Worm (Caenorhabditis elegans): ENCODE measurements around the gene pola-1.

Gene pola-1

DNA sequence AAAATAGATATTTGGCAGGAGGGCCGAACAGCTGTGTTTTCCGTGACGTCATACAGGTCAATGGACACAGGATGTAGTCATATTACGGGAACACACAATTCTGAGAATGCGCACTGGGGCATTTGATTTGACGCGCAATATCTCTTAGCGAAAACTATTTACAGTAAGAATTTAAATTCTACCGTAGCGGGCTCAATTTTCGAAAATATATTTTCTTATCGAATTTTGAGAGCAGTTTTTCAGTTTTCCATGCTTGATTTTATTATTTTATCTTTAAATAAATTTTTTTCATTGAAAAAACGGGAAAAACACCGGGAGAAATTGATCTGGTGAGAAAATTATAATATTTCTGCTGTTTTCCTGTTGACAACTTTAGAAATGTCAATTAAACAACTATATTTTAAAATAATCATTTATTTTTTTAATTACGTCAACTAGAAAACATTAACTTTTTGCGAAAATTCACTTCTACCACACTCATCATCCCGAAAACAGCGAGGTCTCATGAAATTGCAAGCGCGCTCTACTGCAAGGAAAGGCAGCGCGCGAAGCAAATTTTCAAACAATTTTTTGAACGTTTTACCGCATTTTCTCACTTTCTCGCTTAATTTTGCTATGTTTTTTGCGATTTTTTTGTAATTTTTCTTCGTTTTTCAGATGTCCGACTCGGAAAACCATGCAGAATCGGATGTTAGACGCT, at the start of gene pola-1, which contains the start of gene Y47D3A.1:
TSS of gene pola-1 (plus strand) at position 658 of the 700 bp plus-strand sequence.
TSS of gene Y47D3A.1 (minus strand) at position 51 of the 700 bp plus-strand sequence.
- TF ChIP-seq T22C8.4 (GFP tag; IDR thresholded peaks at IDR 0.05) (no peak), tab-1 (GFP tag; IDR thresholded peaks at IDR 0.05) (no peak), ztf-29 (GFP tag; IDR thresholded peaks at IDR 0.05) (no peak), klf-2 (GFP tag; conservative IDR thresholded peaks at IDR 0.05) (0 out of 2 replicates have a peak, but pooled peaks have one; percentile 60), cog-1 (tag; optimal IDR thresholded peaks at IDR 0.05) (peak; percentile 69), ref-1 (GFP tag; conservative IDR thresholded peaks at IDR 0.05) (no peak), flt-1 (GFP tag; IDR thresholded peaks at IDR 0.05) (peak; percentile 79), ztf-23 (GFP tag; IDR thresholded peaks at IDR 0.05) (peak; percentile 84)

ce11 chrIII:11093489-11093888, 48.8 kb upstream of the pola-1 start:
- TF ChIP-seq klf-2 (GFP tag; conservative IDR thresholded peaks at IDR 0.05) (0 out of 2 replicates have a peak, but pooled peaks have one; percentile 63), ref-1 (GFP tag; conservative IDR thresholded peaks at IDR 0.05) (no peak), flt-1 (GFP tag; IDR thresholded peaks at IDR 0.05) (peak; percentile 31; the same call in 1 of the 2 replicates), ztf-23 (GFP tag; IDR thresholded peaks at IDR 0.05) (peak; percentile 77)

- no peak for TF ChIP-seq T22C8.4 (GFP tag; IDR thresholded peaks at IDR 0.05)
Measured at ce11 chrIII:11095687-11096086, 46.6 kb upstream of the pola-1 start.

DNA sequence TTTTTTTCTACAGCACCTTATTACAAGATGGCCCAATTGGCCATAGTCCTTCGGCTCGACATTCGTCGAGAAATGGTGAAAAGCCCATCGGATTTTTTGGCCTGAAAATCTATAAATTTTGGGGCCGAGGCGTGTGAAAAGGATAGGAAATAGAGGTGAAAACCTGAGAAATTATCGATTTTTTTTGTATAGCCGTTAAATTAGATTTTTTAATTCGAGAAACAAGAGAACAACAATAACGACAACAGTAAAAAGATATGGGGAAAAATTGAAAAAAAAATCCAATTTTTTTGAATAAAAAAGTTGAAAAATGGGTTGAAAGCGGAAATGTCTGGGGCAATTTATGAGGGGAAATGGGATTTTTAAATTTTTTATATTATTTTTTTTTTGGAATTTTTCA, 42.4 kb upstream of the pola-1 start, which contains the start of gene hmt-1:
TSS of gene hmt-1 (minus strand) at position 101 of the 400 bp plus-strand sequence.
- no peak for TF ChIP-seq ztf-29 (GFP tag; IDR thresholded peaks at IDR 0.05)
- no peak for TF ChIP-seq cog-1 (tag; optimal IDR thresholded peaks at IDR 0.05)
- no peak for TF ChIP-seq ref-1 (GFP tag; conservative IDR thresholded peaks at IDR 0.05)
- no peak for TF ChIP-seq tab-1 (GFP tag; IDR thresholded peaks at IDR 0.05)
- no peak for TF ChIP-seq ztf-23 (GFP tag; IDR thresholded peaks at IDR 0.05)
- TF ChIP-seq klf-2 (GFP tag; conservative IDR thresholded peaks at IDR 0.05): no peak
- TF ChIP-seq T22C8.4 (GFP tag; IDR thresholded peaks at IDR 0.05): no peak
- no peak for TF ChIP-seq flt-1 (GFP tag; IDR thresholded peaks at IDR 0.05)
- no peak for TF ChIP-seq med-1 (GFP tag; optimal IDR thresholded peaks at IDR 0.05; ENCODE audit: insufficient read depth)

ce11 chrIII:11101246-11101645, 41.0 kb upstream of the pola-1 start:
- TF ChIP-seq T22C8.4 (GFP tag; IDR thresholded peaks at IDR 0.05): no peak
- no peak for TF ChIP-seq flt-1 (GFP tag; IDR thresholded peaks at IDR 0.05)
- no peak for TF ChIP-seq klf-2 (GFP tag; conservative IDR thresholded peaks at IDR 0.05)

- TF ChIP-seq tab-1 (GFP tag; IDR thresholded peaks at IDR 0.05) (no peak), ztf-29 (GFP tag; IDR thresholded peaks at IDR 0.05) (no peak), cog-1 (tag; optimal IDR thresholded peaks at IDR 0.05) (no peak), med-1 (GFP tag; optimal IDR thresholded peaks at IDR 0.05; ENCODE audit: insufficient read depth) (no peak), klf-2 (GFP tag; conservative IDR thresholded peaks at IDR 0.05) (no peak), flt-1 (GFP tag; IDR thresholded peaks at IDR 0.05) (no peak), ztf-23 (GFP tag; IDR thresholded peaks at IDR 0.05) (no peak), T22C8.4 (GFP tag; IDR thresholded peaks at IDR 0.05) (no peak), ref-1 (GFP tag; conservative IDR thresholded peaks at IDR 0.05) (no peak)
Measured at ce11 chrIII:11107327-11107726, 34.9 kb upstream of the pola-1 start.

DNA sequence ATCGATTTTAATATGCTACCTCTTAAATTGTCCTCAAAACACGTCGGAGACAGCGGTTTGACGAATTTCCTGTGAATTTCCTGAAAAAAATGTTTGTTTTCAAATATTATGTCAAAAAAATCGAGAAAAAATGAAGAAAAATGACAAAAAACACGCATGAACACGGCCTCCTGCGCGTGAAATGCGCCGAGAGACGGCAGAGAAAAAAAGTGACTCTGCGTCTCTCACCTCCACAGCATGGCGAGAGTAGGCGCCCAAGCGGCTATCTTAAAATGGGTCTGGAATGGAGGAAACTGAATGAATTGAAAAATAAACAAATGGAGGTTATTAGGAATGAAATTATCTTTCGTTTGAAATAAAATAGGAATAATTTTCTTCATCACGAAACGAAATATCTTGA, 31.5 kb upstream of the pola-1 start:
- TF ChIP-seq cog-1 (tag; optimal IDR thresholded peaks at IDR 0.05): no peak
- no peak for TF ChIP-seq tab-1 (GFP tag; IDR thresholded peaks at IDR 0.05)
- no peak for TF ChIP-seq ref-1 (GFP tag; conservative IDR thresholded peaks at IDR 0.05)
- 0 out of 2 replicates have a peak, but pooled peaks have one; percentile 5 for TF ChIP-seq T22C8.4 (GFP tag; IDR thresholded peaks at IDR 0.05)
- TF ChIP-seq med-1 (GFP tag; optimal IDR thresholded peaks at IDR 0.05; ENCODE audit: insufficient read depth): no peak
- no peak for TF ChIP-seq ztf-29 (GFP tag; IDR thresholded peaks at IDR 0.05)
- no peak for TF ChIP-seq klf-2 (GFP tag; conservative IDR thresholded peaks at IDR 0.05)
- peak; percentile 42; the same call in 1 of the 2 replicates for TF ChIP-seq flt-1 (GFP tag; IDR thresholded peaks at IDR 0.05)
- 0 out of 2 replicates have a peak, but pooled peaks have one; percentile 40 for TF ChIP-seq ztf-23 (GFP tag; IDR thresholded peaks at IDR 0.05)

DNA sequence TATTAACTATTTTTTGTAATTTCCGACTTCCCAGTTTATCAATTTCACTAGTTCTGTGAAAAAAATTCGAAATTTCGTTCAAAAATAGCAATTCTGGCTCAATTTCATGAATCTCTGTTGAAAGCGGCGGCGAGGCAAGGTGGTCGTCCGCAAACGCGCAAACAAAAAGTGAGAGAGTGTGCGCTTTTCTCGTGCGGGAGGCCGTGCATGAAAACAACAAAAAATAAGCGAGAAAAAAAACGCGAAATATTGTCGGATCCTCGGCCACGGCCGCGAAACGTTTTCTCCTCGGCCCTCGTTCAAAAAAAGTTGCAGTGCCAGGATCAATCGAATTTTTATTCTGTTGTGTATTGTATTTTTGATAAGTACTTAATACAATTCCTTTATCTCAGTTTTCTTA, 29.5 kb upstream of the pola-1 start:
- TF ChIP-seq ztf-23 (GFP tag; IDR thresholded peaks at IDR 0.05) (0 out of 2 replicates have a peak, but pooled peaks have one; percentile 61), T22C8.4 (GFP tag; IDR thresholded peaks at IDR 0.05) (no peak), ref-1 (GFP tag; conservative IDR thresholded peaks at IDR 0.05) (no peak), klf-2 (GFP tag; conservative IDR thresholded peaks at IDR 0.05) (0 out of 2 replicates have a peak, but pooled peaks have one; percentile 13)

DNA sequence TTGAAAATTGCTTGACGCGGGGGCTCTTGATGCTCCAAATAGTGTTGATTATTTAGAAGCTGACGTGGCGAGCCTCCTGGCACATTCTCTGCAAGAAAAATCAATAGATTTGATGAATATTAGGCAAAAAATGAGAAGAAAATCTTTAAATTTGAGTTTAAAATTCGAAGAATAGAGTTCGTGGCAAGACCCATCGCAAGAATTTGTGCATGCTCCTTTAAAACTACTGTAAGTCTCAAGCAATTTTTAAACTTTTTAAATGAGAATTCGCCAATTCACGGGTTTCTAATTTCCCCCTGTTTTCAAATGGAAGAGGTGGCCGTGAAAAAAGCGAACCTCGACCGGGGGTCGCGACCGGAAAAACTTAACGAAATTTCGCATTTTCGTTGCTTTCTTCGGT, 28.4 kb upstream of the pola-1 start:
- TF ChIP-seq ref-1 (GFP tag; conservative IDR thresholded peaks at IDR 0.05): no peak
- no peak for TF ChIP-seq klf-2 (GFP tag; conservative IDR thresholded peaks at IDR 0.05)
- no peak for TF ChIP-seq ztf-23 (GFP tag; IDR thresholded peaks at IDR 0.05)
- TF ChIP-seq tab-1 (GFP tag; IDR thresholded peaks at IDR 0.05): no peak
- TF ChIP-seq T22C8.4 (GFP tag; IDR thresholded peaks at IDR 0.05): no peak
- no peak for TF ChIP-seq ztf-29 (GFP tag; IDR thresholded peaks at IDR 0.05)
- TF ChIP-seq flt-1 (GFP tag; IDR thresholded peaks at IDR 0.05): no peak
- TF ChIP-seq cog-1 (tag; optimal IDR thresholded peaks at IDR 0.05): no peak
- TF ChIP-seq med-1 (GFP tag; optimal IDR thresholded peaks at IDR 0.05; ENCODE audit: insufficient read depth): no peak

- TF ChIP-seq klf-2 (GFP tag; conservative IDR thresholded peaks at IDR 0.05): no peak
- no peak for TF ChIP-seq tab-1 (GFP tag; IDR thresholded peaks at IDR 0.05)
- no peak for TF ChIP-seq flt-1 (GFP tag; IDR thresholded peaks at IDR 0.05)
- no peak for TF ChIP-seq ztf-23 (GFP tag; IDR thresholded peaks at IDR 0.05)
- no peak for TF ChIP-seq T22C8.4 (GFP tag; IDR thresholded peaks at IDR 0.05)
- TF ChIP-seq ref-1 (GFP tag; conservative IDR thresholded peaks at IDR 0.05): no peak
- TF ChIP-seq cog-1 (tag; optimal IDR thresholded peaks at IDR 0.05): no peak
- TF ChIP-seq med-1 (GFP tag; optimal IDR thresholded peaks at IDR 0.05; ENCODE audit: insufficient read depth): no peak
- TF ChIP-seq ztf-29 (GFP tag; IDR thresholded peaks at IDR 0.05): no peak
Measured at ce11 chrIII:11115956-11116355, 26.3 kb upstream of the pola-1 start.
